Fruit fly (Drosophila melanogaster) whole organism, wandering third instar larva: Measurements from ENCODE around the gene CG5388.
A peak's percentile ranks its signal among the peaks of the same experiment; 100 is the strongest.

Source experiments
- Abd-B ChIP-seq: fragments of >200 bp; optimal IDR thresholded peaks from 2 replicates; lab custom pipeline; 2017; ENCODE audit warnings: missing biosample characterization, missing genetic modification characterization
- CG32264 ChIP-seq: fragments of 200-800 bp; sonication (Bioruptor generic); optimal IDR thresholded peaks from 2 replicates; lab custom pipeline; 2016; ENCODE audit warnings: missing biosample characterization, missing genetic modification characterization
- CrebA ChIP-seq: fragments of 200-800 bp; sonication (Bioruptor generic); optimal IDR thresholded peaks from 2 replicates; lab custom pipeline; 2016; ENCODE audit warnings: missing biosample characterization, mild to moderate bottlenecking, missing genetic modification characterization, borderline replicate concordance
- Dfd ChIP-seq: fragments of >200 bp; optimal IDR thresholded peaks from 2 replicates; lab custom pipeline; 2017; ENCODE audit warnings: missing biosample characterization, missing genetic modification characterization
- Dif ChIP-seq: fragments of 200-275, 200-300 bp; sonication (Bioruptor generic); optimal IDR thresholded peaks from 2 replicates; lab custom pipeline; 2018; ENCODE audit warnings: missing biosample characterization, missing genetic modification characterization; ENCODE audit not compliant: partially characterized antibody
- HLH106 ChIP-seq: fragments of 200-800 bp; optimal IDR thresholded peaks from 3 replicates; lab custom pipeline; 2019; ENCODE audit warnings: missing biosample characterization, mild to moderate bottlenecking, missing genetic modification characterization, moderate library complexity
- Hnf4 ChIP-seq: fragments of 200-800 bp; sonication (Bioruptor generic); optimal IDR thresholded peaks from 2 replicates; lab custom pipeline; 2016; ENCODE audit warnings: missing biosample characterization, mild to moderate bottlenecking, missing genetic modification characterization
- Hr83 ChIP-seq: fragments of 200-300 bp; sonication (Bioruptor generic); optimal IDR thresholded peaks from 2 replicates; lab custom pipeline; 2016; ENCODE audit warnings: missing biosample characterization, mild to moderate bottlenecking, missing genetic modification characterization, moderate library complexity; ENCODE audit not compliant: poor library complexity, severe bottlenecking
- Jra ChIP-seq: sonication (Bioruptor generic); optimal IDR thresholded peaks from 2 replicates; lab custom pipeline; 2016; ENCODE audit warnings: missing biosample characterization, missing genetic modification characterization
- Mio ChIP-seq: sonication (Bioruptor generic); optimal IDR thresholded peaks from 2 replicates; lab custom pipeline; 2016; ENCODE audit warnings: missing biosample characterization, missing genetic modification characterization
- Myc ChIP-seq: fragments of >200 bp; optimal IDR thresholded peaks from 2 replicates; lab custom pipeline; 2017
- N ChIP-seq: fragments of >200 bp; optimal IDR thresholded peaks from 2 replicates; lab custom pipeline; 2018; ENCODE audit warnings: missing biosample characterization, missing external identifiers, missing genetic modification characterization
- OdsH ChIP-seq: fragments of 200-800 bp; sonication (Bioruptor generic); optimal IDR thresholded peaks from 2 replicates; lab custom pipeline; 2016; ENCODE audit warnings: missing biosample characterization, mild to moderate bottlenecking, missing genetic modification characterization
- Rel ChIP-seq, 2 experiments: fragments of 200-800 bp; sonication (Bioruptor generic) in 1 of 2; optimal IDR thresholded peaks; 2 replicates in 1 of 2; 3 replicates in 1 of 2; lab custom pipeline; 2016 to 2019; ENCODE audit warnings: mild to moderate bottlenecking in 2 of 2, missing biosample characterization in 2 of 2, missing genetic modification characterization in 2 of 2, moderate library complexity in 1 of 2
- Sp1 ChIP-seq: fragments of 200-800 bp; sonication (Bioruptor generic); optimal IDR thresholded peaks from 3 replicates; lab custom pipeline; 2019; ENCODE audit warnings: missing biosample characterization, mild to moderate bottlenecking, missing genetic modification characterization, moderate library complexity
- Vsx2 ChIP-seq: fragments of 200-300, 225-300 bp; sonication (Bioruptor generic); optimal IDR thresholded peaks from 2 replicates; lab custom pipeline; 2018; ENCODE audit warnings: missing biosample characterization, missing genetic modification characterization; ENCODE audit not compliant: partially characterized antibody
- br ChIP-seq: fragments of 200-800 bp; sonication (Bioruptor generic); optimal IDR thresholded peaks from 2 replicates; lab custom pipeline; 2016; ENCODE audit warnings: missing biosample characterization, missing genetic modification characterization
- brk ChIP-seq: fragments of 200-800 bp; sonication (Bioruptor generic); optimal IDR thresholded peaks from 2 replicates; lab custom pipeline; 2016; ENCODE audit warnings: missing biosample characterization, mild to moderate bottlenecking, missing genetic modification characterization
- dl ChIP-seq, 2 experiments: fragments of 175-275, 200-275 bp in 1 of 2; fragments of 200-275 bp in 1 of 2; sonication (Bioruptor generic); optimal IDR thresholded peaks; lab custom pipeline; 2018; ENCODE audit warnings: mild to moderate bottlenecking in 2 of 2, missing biosample characterization in 2 of 2, missing genetic modification characterization in 2 of 2, moderate library complexity in 2 of 2; ENCODE audit not compliant: partially characterized antibody in 2 of 2, insufficient read depth in 1 of 2
- dmrt93B ChIP-seq: fragments of 200-800 bp; sonication (Bioruptor generic); optimal IDR thresholded peaks from 2 replicates; lab custom pipeline; 2018; ENCODE audit warnings: missing biosample characterization, mild to moderate bottlenecking, missing genetic modification characterization
- ey ChIP-seq: fragments of 200-800 bp; sonication (Bioruptor generic); optimal IDR thresholded peaks from 2 replicates; lab custom pipeline; 2016; ENCODE audit warnings: missing biosample characterization, missing genetic modification characterization
- foxo ChIP-seq, 2 experiments: fragments of 200-800 bp; sonication (Bioruptor generic); optimal IDR thresholded peaks; 2 replicates in 1 of 2; 3 replicates in 1 of 2; lab custom pipeline; 2016 to 2017; ENCODE audit warnings: missing biosample characterization in 2 of 2, missing genetic modification characterization in 2 of 2
- fru ChIP-seq: fragments of 200-800 bp; sonication (Bioruptor generic); optimal IDR thresholded peaks from 3 replicates; lab custom pipeline; 2016; ENCODE audit warnings: missing biosample characterization, mild to moderate bottlenecking, missing genetic modification characterization
- h ChIP-seq: fragments of 200-800 bp; sonication (Bioruptor generic); optimal IDR thresholded peaks from 3 replicates; lab custom pipeline; 2016; ENCODE audit warnings: missing biosample characterization, mild to moderate bottlenecking, missing genetic modification characterization
- jim ChIP-seq: fragments of 175-275, 200-325 bp; sonication (Bioruptor generic); optimal IDR thresholded peaks from 2 replicates; lab custom pipeline; 2016; ENCODE audit warnings: missing biosample characterization, mild to moderate bottlenecking, missing genetic modification characterization
- lola ChIP-seq: fragments of >200 bp; optimal IDR thresholded peaks from 2 replicates; lab custom pipeline; 2017; ENCODE audit warnings: missing biosample characterization, missing genetic modification characterization
- pan ChIP-seq: fragments of >200 bp; optimal IDR thresholded peaks from 2 replicates; lab custom pipeline; 2017
- psq ChIP-seq: fragments of 200-800 bp; sonication (Bioruptor generic); optimal IDR thresholded peaks from 3 replicates; lab custom pipeline; 2017; ENCODE audit warnings: missing biosample characterization, mild to moderate bottlenecking, missing genetic modification characterization, moderate library complexity
- rgr ChIP-seq: fragments of 200-800 bp; sonication (Bioruptor generic); optimal IDR thresholded peaks from 3 replicates; lab custom pipeline; 2016; ENCODE audit warnings: missing biosample characterization, mild to moderate bottlenecking, missing genetic modification characterization
- sage ChIP-seq: fragments of 200-800 bp; sonication (Bioruptor generic); optimal IDR thresholded peaks from 2 replicates; lab custom pipeline; 2016; ENCODE audit warnings: missing biosample characterization, mild to moderate bottlenecking, missing genetic modification characterization
- sv ChIP-seq: fragments of 200-800 bp; sonication (Bioruptor generic); optimal IDR thresholded peaks from 3 replicates; lab custom pipeline; 2016; ENCODE audit warnings: missing biosample characterization, missing genetic modification characterization
- tai ChIP-seq: sonication (Bioruptor generic); optimal IDR thresholded peaks from 2 replicates; lab custom pipeline; 2016; ENCODE audit warnings: missing biosample characterization, missing genetic modification characterization
- usp ChIP-seq: fragments of >200 bp; optimal IDR thresholded peaks from 2 replicates; lab custom pipeline; 2017; ENCODE audit warnings: missing biosample characterization, missing genetic modification characterization
- woc ChIP-seq: sonication (Bioruptor generic); optimal IDR thresholded peaks from 2 replicates; lab custom pipeline; 2016; ENCODE audit warnings: missing biosample characterization, mild to moderate bottlenecking, missing genetic modification characterization

CG5388 gene

dm6 chr3R:22362218-22362907 is 22.3 kb upstream of the CG5388 start, which contains the start of the genes JMJD6, CG7071 and Muted (continued):
- TF ChIP-seq dmrt93B (GFP tag; lab: Kevin White, UChicago) (peak; percentile 77), Mio (GFP tag; lab: Kevin White, UChicago) (peak; percentile 18), OdsH (GFP tag; lab: Kevin White, UChicago) (peak; percentile 91), HLH106 (peak; percentile 87), tai (GFP tag; lab: Kevin White, UChicago) (no peak), Hr83 (GFP tag; lab: Kevin White, UChicago) (peak; percentile 68)

DNA sequence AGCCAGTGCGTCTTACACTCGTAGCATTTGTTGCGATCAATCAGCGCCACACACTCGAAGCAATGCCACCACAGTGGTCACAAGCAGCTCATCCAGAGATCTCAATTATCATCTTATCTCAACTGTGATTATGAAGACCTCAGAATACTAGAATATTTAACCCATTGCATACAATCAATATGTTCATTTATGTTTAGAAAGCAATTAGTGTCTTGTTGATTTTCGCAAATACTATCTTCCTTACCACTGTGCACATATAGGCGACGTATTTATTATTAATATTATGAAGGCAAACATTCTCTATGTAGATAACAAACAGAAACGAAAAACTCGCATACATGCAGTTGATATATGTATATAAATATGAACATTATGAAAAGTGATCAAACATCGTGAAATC is 18.7 kb upstream of the CG5388 start:
- TF ChIP-seq CrebA (GFP tag; lab: Kevin White, UChicago) = no peak
- no peak for TF ChIP-seq Dfd
- TF ChIP-seq lola (GFP tag; lab: Kevin White, UChicago) = no peak
- TF ChIP-seq ey (GFP tag; lab: Kevin White, UChicago) = peak; percentile 89
- peak; percentile 46 for TF ChIP-seq Rel (GFP tag; optimal IDR thresholded peaks at IDR 0.05; lab: Kevin White, UChicago)
- peak; percentile 24 for TF ChIP-seq Rel (tag; optimal IDR thresholded peaks at IDR 0.05; lab: Kevin White, UChicago)
- no peak for TF ChIP-seq Vsx2 (GFP tag; lab: Kevin White, UChicago)
- no peak for TF ChIP-seq N
- TF ChIP-seq sv (GFP tag; lab: Kevin White, UChicago) = peak; percentile 47
- peak; percentile 85 for TF ChIP-seq brk (GFP tag; lab: Kevin White, UChicago)
- peak in 1 of 2 experiments; percentile 85 for TF ChIP-seq foxo (GFP tag; optimal IDR thresholded peaks at IDR 0.05; lab: Kevin White, UChicago)
- no peak for TF ChIP-seq Dif
- peak; percentile 92 for TF ChIP-seq OdsH (GFP tag; lab: Kevin White, UChicago)
- peak; percentile 80 for TF ChIP-seq fru (GFP tag; lab: Kevin White, UChicago)
- TF ChIP-seq CG32264 (GFP tag; lab: Kevin White, UChicago) = peak; percentile 23
- peak; percentile 50 for TF ChIP-seq Sp1 (GFP tag; lab: Kevin White, UChicago)
- TF ChIP-seq woc = peak; percentile 27
- no peak for TF ChIP-seq dl (GFP tag; optimal IDR thresholded peaks at IDR 0.05; lab: Kevin White, UChicago; ENCODE audit: insufficient read depth in 1 of 2, partially characterized antibody in 2 of 2)
- TF ChIP-seq Mio (GFP tag; lab: Kevin White, UChicago) = peak; percentile 63
- TF ChIP-seq Jra (GFP tag; lab: Kevin White, UChicago) = peak; percentile 68
- TF ChIP-seq h (GFP tag; lab: Kevin White, UChicago) = peak; percentile 92
- TF ChIP-seq rgr (GFP tag; lab: Kevin White, UChicago) = peak; percentile 94
- no peak for TF ChIP-seq jim (GFP tag; lab: Kevin White, UChicago)
- TF ChIP-seq psq (GFP tag; lab: Kevin White, UChicago) = peak; percentile 72
- peak; percentile 61 for TF ChIP-seq HLH106
- TF ChIP-seq Hr83 (GFP tag; lab: Kevin White, UChicago) = no peak
- peak; percentile 79 for TF ChIP-seq br (GFP tag; lab: Kevin White, UChicago)
- TF ChIP-seq Abd-B (GFP tag; lab: Kevin White, UChicago) = no peak
- TF ChIP-seq Hnf4 = peak; percentile 77
- TF ChIP-seq dmrt93B (GFP tag; lab: Kevin White, UChicago) = peak; percentile 15
- TF ChIP-seq Myc = no peak
- TF ChIP-seq sage (GFP tag; lab: Kevin White, UChicago) = peak; percentile 60
- TF ChIP-seq pan = no peak

DNA sequence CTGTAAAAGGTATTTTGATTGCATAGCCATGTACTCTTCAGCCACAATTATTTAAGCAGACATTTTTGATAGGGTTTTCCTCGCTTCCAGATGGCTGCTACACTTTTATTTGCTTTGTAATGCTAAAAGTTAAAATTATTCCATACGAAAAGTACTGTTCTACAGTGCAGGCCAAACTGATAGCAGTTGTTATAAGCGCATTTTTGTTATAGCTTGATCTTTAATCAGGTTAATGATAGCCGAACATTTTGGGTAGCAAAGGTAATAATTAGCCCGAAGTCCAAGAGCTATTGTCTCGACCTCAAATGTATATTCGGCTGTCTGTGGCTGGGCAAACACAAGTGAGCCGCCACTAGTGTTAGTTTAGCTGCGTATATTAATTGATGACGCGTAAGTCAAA is 17.8 kb upstream of the CG5388 start:
- peak; percentile 14 for TF ChIP-seq Hnf4
- TF ChIP-seq jim (GFP tag; lab: Kevin White, UChicago) = no peak
- no peak for TF ChIP-seq OdsH (GFP tag; lab: Kevin White, UChicago)
- peak; percentile 2 for TF ChIP-seq psq (GFP tag; lab: Kevin White, UChicago)
- peak; percentile 18 for TF ChIP-seq h (GFP tag; lab: Kevin White, UChicago)
- TF ChIP-seq foxo (GFP tag; optimal IDR thresholded peaks at IDR 0.05; lab: Kevin White, UChicago) = peak in 1 of 2 experiments; percentile 14
- no peak for TF ChIP-seq usp (GFP tag; lab: Kevin White, UChicago)
